Worm (Caenorhabditis elegans) whole organism, L1 larva: ENCODE measurements around the gene R11D1.4.
A peak's percentile ranks its signal among the peaks of the same experiment; 100 is the strongest.

Source experiments
- C34B4.2 ChIP-seq: sonication (generic microtip); optimal IDR thresholded peaks from 2 replicates; lab custom pipeline; 2017; ENCODE audit warnings: mild to moderate bottlenecking, missing genetic modification characterization, missing compliant biosample characterization
- aly-2 ChIP-seq: fragments of 150-350 bp; optimal IDR thresholded peaks from 2 replicates; lab custom pipeline; 2014; ENCODE audit warnings: missing biosample characterization, missing genetic modification characterization
- ama-1 ChIP-seq: fragments of 150-350 bp; optimal IDR thresholded peaks from 2 replicates; lab custom pipeline; 2014
- ceh-63 ChIP-seq: fragments of 200-800 bp; sonication (Bioruptor generic); optimal IDR thresholded peaks from 2 replicates; lab custom pipeline; 2018; ENCODE audit warnings: mild to moderate bottlenecking, missing genetic modification characterization, missing compliant biosample characterization
- dpl-1 ChIP-seq, 3 experiments: fragments of 150-350 bp in 2 of 3; sonication (generic microtip) in 1 of 3; optimal IDR thresholded peaks; 2 replicates each; lab custom pipeline; 2014 to 2017; ENCODE audit warnings: missing biosample characterization in 3 of 3, missing genetic modification characterization in 3 of 3, missing genetic modification reagents in 3 of 3
- efl-1 ChIP-seq, 4 experiments: fragments of 150-350 bp; optimal IDR thresholded peaks in 3 of 4; peaks in 1 of 4; 1 replicate in 1 of 4; 2 replicates in 3 of 4; lab custom pipeline; 2014; ENCODE audit warnings: missing biosample characterization in 2 of 4, missing genetic modification characterization in 2 of 4, missing genetic modification reagents in 2 of 4
- fkh-10 ChIP-seq: sonication (generic microtip); optimal IDR thresholded peaks from 2 replicates; lab custom pipeline; 2017; ENCODE audit warnings: missing biosample characterization, missing genetic modification reagents, missing genetic modification characterization
- fkh-4 ChIP-seq: sonication (generic microtip); optimal IDR thresholded peaks from 2 replicates; lab custom pipeline; 2016; ENCODE audit warnings: missing compliant biosample characterization, missing genetic modification characterization, borderline replicate concordance
- fkh-8 ChIP-seq: sonication (generic microtip); optimal IDR thresholded peaks from 2 replicates; lab custom pipeline; 2016; ENCODE audit warnings: mild to moderate bottlenecking, missing genetic modification characterization, missing compliant biosample characterization
- lir-3 ChIP-seq: sonication (generic microtip); optimal IDR thresholded peaks from 2 replicates; lab custom pipeline; 2016; ENCODE audit warnings: mild to moderate bottlenecking, missing genetic modification characterization, moderate library complexity, missing compliant biosample characterization; ENCODE audit not compliant: poor library complexity
- mdl-1 ChIP-seq, 2 experiments: fragments of 150-350 bp; optimal IDR thresholded peaks; 2 replicates each; lab custom pipeline; 2014 to 2017; ENCODE audit warnings: missing biosample characterization in 2 of 2, missing genetic modification characterization in 2 of 2, inconsistent platforms in 1 of 2
- nhr-71 ChIP-seq: sonication (generic microtip); optimal IDR thresholded peaks from 2 replicates; lab custom pipeline; 2016; ENCODE audit warnings: mild to moderate bottlenecking, missing genetic modification characterization, moderate library complexity, missing compliant biosample characterization
- skn-1 ChIP-seq: fragments of 150-350 bp; optimal IDR thresholded peaks from 2 replicates; lab custom pipeline; 2014; ENCODE audit warnings: missing biosample characterization, missing genetic modification characterization
- tbx-2 ChIP-seq: sonication (generic microtip); optimal IDR thresholded peaks from 2 replicates; lab custom pipeline; 2016; ENCODE audit warnings: missing genetic modification characterization, missing compliant biosample characterization

DNA sequence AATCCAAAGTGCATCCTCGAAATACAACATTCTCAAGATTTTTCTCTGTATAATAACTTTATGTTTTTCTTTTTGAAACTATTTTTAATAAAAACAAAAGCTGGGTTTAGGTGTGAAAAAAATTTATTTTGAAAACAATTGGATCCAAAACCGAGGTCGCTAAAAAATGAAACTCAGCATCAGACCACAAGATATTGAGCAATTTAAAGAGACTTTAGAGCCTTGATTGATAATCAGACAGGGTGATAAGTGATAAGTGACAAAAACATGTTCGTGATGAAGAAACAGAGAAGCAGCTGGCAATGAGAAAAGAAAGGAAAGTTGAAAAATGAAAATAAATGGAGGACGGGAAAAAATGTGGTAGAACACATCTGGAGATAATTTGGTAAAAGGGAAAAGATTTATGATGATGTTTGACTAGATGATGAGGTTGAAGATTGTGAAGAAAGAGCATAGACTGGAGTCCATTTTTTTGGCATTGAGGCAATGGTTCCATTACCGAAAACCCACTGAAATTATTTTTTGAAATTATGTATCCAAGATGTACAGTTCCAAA, 37.6 kb upstream of the R11D1.4 start, which contains the start of gene C15C8.6:
- TF ChIP-seq ama-1 (no peak), nhr-71 (tag; lab: Kevin White, UChicago) (no peak), ceh-63 (GFP tag; lab: Kevin White, UChicago) (no peak), mdl-1 (tag; optimal IDR thresholded peaks at IDR 0.05; lab: Kevin White, UChicago) (no peak), aly-2 (tag; lab: Kevin White, UChicago) (no peak), skn-1 (tag; lab: Kevin White, UChicago) (no peak), efl-1 (optimal IDR thresholded peaks at IDR 0.05; lab: Kevin White, UChicago) (no peak), efl-1 (GFP tag; optimal IDR thresholded peaks at IDR 0.05 in 1 of 2; lab: Kevin White, UChicago) (no peak), tbx-2 (tag; lab: Kevin White, UChicago) (no peak), fkh-4 (tag; lab: Kevin White, UChicago) (peak; percentile 83), C34B4.2 (no peak), fkh-8 (tag; lab: Kevin White, UChicago) (no peak), fkh-10 (GFP tag; lab: Kevin White, UChicago) (no peak), dpl-1 (GFP tag; optimal IDR thresholded peaks at IDR 0.05; lab: Kevin White, UChicago) (no peak), lir-3 (tag; lab: Kevin White, UChicago) (no peak)
